Fruit fly (Drosophila melanogaster) whole organism, embryonic: ENCODE measurements around the gene CG6149.

Experiments
- Ada2b ChIP-seq: fragments of 200-800 bp; sonication (Bioruptor generic); IDR thresholded peaks from 2 replicates; pipeline ENCODE4 v1.3.6; 2022; ENCODE audit warnings: missing biosample characterization, missing genetic modification characterization
- CG10979 ChIP-seq: fragments of 200-800 bp; sonication (Bioruptor generic); optimal IDR thresholded peaks from 2 replicates; lab custom pipeline; 2018; ENCODE audit warnings: missing biosample characterization, mild to moderate bottlenecking, missing genetic modification characterization, moderate library complexity
- CG14860 ChIP-seq: fragments of 200-800 bp; sonication (Bioruptor generic); IDR thresholded peaks from 3 replicates; pipeline ENCODE4 v1.3.6; 2022; ENCODE audit warnings: missing biosample characterization, missing genetic modification characterization; ENCODE audit not compliant: partially characterized antibody
- CG2199 ChIP-seq: fragments of 200-800 bp; sonication (Bioruptor generic); IDR thresholded peaks from 3 replicates; pipeline ENCODE4 v1.3.6; 2022; ENCODE audit warnings: missing biosample characterization, missing genetic modification characterization
- CG2889 ChIP-seq: fragments of 200-800 bp; sonication (Bioruptor generic); IDR thresholded peaks from 3 replicates; pipeline ENCODE4 v1.3.6; 2022; ENCODE audit warnings: missing biosample characterization, missing genetic modification characterization
- CG30431 ChIP-seq: fragments of 200-800 bp; sonication (Bioruptor generic); optimal IDR thresholded peaks from 2 replicates; lab custom pipeline; 2017; ENCODE audit warnings: missing biosample characterization, missing genetic modification characterization
- CG32772 ChIP-seq: fragments of 200-800 bp; sonication (Bioruptor generic); IDR thresholded peaks from 2 replicates; pipeline ENCODE4 v1.3.6; 2022; ENCODE audit warnings: missing biosample characterization, missing genetic modification characterization
- CG3995 ChIP-seq: fragments of 200-800 bp; sonication (Bioruptor generic); optimal IDR thresholded peaks from 3 replicates; lab custom pipeline; 2016; ENCODE audit warnings: missing biosample characterization, missing genetic modification characterization
- CG4730 ChIP-seq: fragments of 200-800 bp; sonication (Bioruptor generic); IDR thresholded peaks from 2 replicates; pipeline ENCODE4 v1.3.6; 2022; ENCODE audit warnings: missing biosample characterization, missing genetic modification characterization
- CG4854 ChIP-seq: fragments of 200-800 bp; sonication (Bioruptor generic); optimal IDR thresholded peaks from 2 replicates; lab custom pipeline; 2016; ENCODE audit warnings: missing biosample characterization, missing genetic modification characterization, inconsistent platforms
- CG5953 ChIP-seq: fragments of 200-800 bp; sonication (Bioruptor generic); IDR thresholded peaks from 2 replicates; pipeline ENCODE4 v1.3.6; 2022; ENCODE audit warnings: missing biosample characterization, missing genetic modification characterization
- CG6654 ChIP-seq: fragments of 200-800 bp; sonication (Bioruptor generic); optimal IDR thresholded peaks from 2 replicates; lab custom pipeline; 2017; ENCODE audit warnings: missing biosample characterization, mild to moderate bottlenecking, missing genetic modification characterization
- CG7745 ChIP-seq: fragments of 200-800 bp; sonication (Bioruptor generic); optimal IDR thresholded peaks from 2 replicates; lab custom pipeline; 2018; ENCODE audit warnings: missing biosample characterization, mild to moderate bottlenecking, missing genetic modification characterization, moderate library complexity
- CG7786 ChIP-seq: fragments of 200-800 bp; sonication (Bioruptor generic); optimal IDR thresholded peaks from 2 replicates; lab custom pipeline; 2016; ENCODE audit warnings: missing biosample characterization, missing genetic modification characterization
- CG8089 ChIP-seq: fragments of 200-800 bp; sonication (Bioruptor generic); optimal IDR thresholded peaks from 3 replicates; lab custom pipeline; 2016; ENCODE audit warnings: missing biosample characterization, missing genetic modification characterization
- CG8290 ChIP-seq, 3 experiments: fragments of 200-800 bp; sonication (Bioruptor generic); optimal IDR thresholded peaks; 2 replicates each; lab custom pipeline; 2016 to 2019; ENCODE audit warnings: missing biosample characterization in 3 of 3, missing genetic modification characterization in 3 of 3, mild to moderate bottlenecking in 2 of 3, moderate library complexity in 1 of 3
- CG8388 ChIP-seq: fragments of 200-800 bp; sonication (Bioruptor generic); optimal IDR thresholded peaks from 2 replicates; lab custom pipeline; 2019; ENCODE audit warnings: missing biosample characterization, mild to moderate bottlenecking, missing genetic modification characterization, moderate library complexity
- D19A ChIP-seq: fragments of 200-800 bp; optimal IDR thresholded peaks from 3 replicates; lab custom pipeline; 2019; ENCODE audit warnings: missing biosample characterization, mild to moderate bottlenecking, missing genetic modification characterization, moderate library complexity
- Dfd ChIP-seq, 2 experiments: fragments of >200 bp; optimal IDR thresholded peaks; 2 replicates each; lab custom pipeline; 2017; ENCODE audit warnings: missing biosample characterization in 2 of 2, missing genetic modification characterization in 2 of 2
- Dip2 ChIP-seq: fragments of 200-800 bp; sonication (Bioruptor generic); IDR thresholded peaks from 2 replicates; pipeline ENCODE4 v1.3.6; 2022; ENCODE audit warnings: missing biosample characterization, missing genetic modification characterization
- Elba2 ChIP-seq: fragments of 200-800 bp; sonication (Bioruptor generic); optimal IDR thresholded peaks from 3 replicates; lab custom pipeline; 2016; ENCODE audit warnings: missing biosample characterization, missing genetic modification characterization
- Gug ChIP-seq: fragments of 200-800 bp; sonication (Bioruptor generic); IDR thresholded peaks from 4 replicates; pipeline ENCODE4 v1.3.6; 2022; ENCODE audit warnings: missing biosample characterization, missing genetic modification characterization
- H15 ChIP-seq: fragments of 200-800 bp; sonication (Bioruptor generic); IDR thresholded peaks from 3 replicates; pipeline ENCODE4 v1.3.6; 2022; ENCODE audit warnings: missing biosample characterization, missing genetic modification characterization
- Hey ChIP-seq: fragments of 200-800 bp; sonication (Bioruptor generic); optimal IDR thresholded peaks from 3 replicates; lab custom pipeline; 2018; ENCODE audit warnings: missing biosample characterization, mild to moderate bottlenecking, missing genetic modification characterization
- Hmx ChIP-seq: fragments of 200-800 bp; sonication (Bioruptor generic); optimal IDR thresholded peaks from 2 replicates; lab custom pipeline; 2016; ENCODE audit warnings: missing biosample characterization, missing genetic modification characterization
- MBD-R2 ChIP-seq: fragments of 200-800 bp; sonication (Bioruptor generic); IDR thresholded peaks from 2 replicates; pipeline ENCODE4 v1.3.6; 2022; ENCODE audit warnings: missing biosample characterization, missing genetic modification characterization
- Med ChIP-seq: fragments of 200-800 bp; sonication (Bioruptor generic); peaks from one replicate; lab custom pipeline; 2016; ENCODE audit warnings: missing biosample characterization, missing genetic modification characterization, mild to moderate bottlenecking, inconsistent platforms, moderate library complexity
- Myb ChIP-seq: fragments of 200-800 bp; sonication (Bioruptor generic); optimal IDR thresholded peaks from 2 replicates; lab custom pipeline; 2016; ENCODE audit warnings: missing biosample characterization, missing genetic modification characterization
- Ravus ChIP-seq: fragments of 200-800 bp; sonication (Bioruptor generic); IDR thresholded peaks from 2 replicates; pipeline ENCODE4 v1.3.6; 2022; ENCODE audit warnings: missing biosample characterization, missing genetic modification characterization
- Sox102F ChIP-seq: fragments of 200-800 bp; sonication (Bioruptor generic); optimal IDR thresholded peaks from 2 replicates; lab custom pipeline; 2018; ENCODE audit warnings: missing biosample characterization, mild to moderate bottlenecking, missing genetic modification characterization, moderate library complexity
- Xrp1 ChIP-seq: fragments of 200-800 bp; sonication (Bioruptor generic); IDR thresholded peaks from 2 replicates; pipeline ENCODE4 v1.3.6; 2022; ENCODE audit warnings: missing biosample characterization, missing genetic modification characterization
- ap ChIP-seq: fragments of 200-800 bp; sonication (Bioruptor generic); IDR thresholded peaks from 2 replicates; pipeline ENCODE4 v1.3.6; 2022; ENCODE audit warnings: missing biosample characterization, missing genetic modification characterization
- chm ChIP-seq: fragments of 200-800 bp; sonication (Bioruptor generic); IDR thresholded peaks from 2 replicates; pipeline ENCODE4 v1.3.6; 2022; ENCODE audit warnings: missing biosample characterization, missing genetic modification characterization
- ci ChIP-seq: fragments of 200-800 bp; sonication (Bioruptor generic); IDR thresholded peaks from 3 replicates; pipeline ENCODE4 v1.3.6; 2022; ENCODE audit warnings: missing biosample characterization, missing genetic modification characterization
- dm ChIP-seq: fragments of 200-800 bp; sonication (Bioruptor generic); optimal IDR thresholded peaks from 3 replicates; lab custom pipeline; 2016; ENCODE audit warnings: missing biosample characterization, missing genetic modification characterization
- dysf ChIP-seq: fragments of 200-800 bp; sonication (Bioruptor generic); IDR thresholded peaks from 3 replicates; pipeline ENCODE4 v1.3.6; 2022; ENCODE audit warnings: missing biosample characterization, missing genetic modification characterization
- kay ChIP-seq: fragments of 200-800 bp; sonication (Bioruptor generic); optimal IDR thresholded peaks from 2 replicates; lab custom pipeline; 2016; ENCODE audit warnings: missing biosample characterization, missing genetic modification characterization
- kni ChIP-seq: fragments of 200-800 bp; sonication (Bioruptor generic); optimal IDR thresholded peaks from 3 replicates; lab custom pipeline; 2017; ENCODE audit warnings: mild to moderate bottlenecking, missing biosample characterization, missing genetic modification reagents, missing genetic modification characterization
- lab ChIP-seq: fragments of 200-800 bp; sonication (Bioruptor generic); optimal IDR thresholded peaks from 3 replicates; lab custom pipeline; 2017; ENCODE audit warnings: missing biosample characterization, missing genetic modification characterization, mild to moderate bottlenecking, moderate library complexity, missing genetic modification reagents
- lov ChIP-seq, 2 experiments: fragments of 200-800 bp in 1 of 2; fragments of >200 bp in 1 of 2; sonication (Bioruptor generic) in 1 of 2; IDR thresholded peaks in 1 of 2; optimal IDR thresholded peaks in 1 of 2; 2 replicates in 1 of 2; 3 replicates in 1 of 2; pipeline versions ENCODE4 v1.3.6 to Lab custom; 2017 to 2022; ENCODE audit warnings: missing biosample characterization in 1 of 2, missing genetic modification characterization in 1 of 2
- nom ChIP-seq: fragments of 200-800 bp; sonication (Bioruptor generic); optimal IDR thresholded peaks from 2 replicates; lab custom pipeline; 2017; ENCODE audit warnings: missing biosample characterization, missing genetic modification characterization, mild to moderate bottlenecking, moderate library complexity, missing genetic modification reagents
- otp ChIP-seq: fragments of 200-800 bp; sonication (Bioruptor generic); IDR thresholded peaks from 3 replicates; pipeline ENCODE4, ENCODE4 v1.3.6; 2022; ENCODE audit warnings: missing biosample characterization, missing genetic modification characterization
- phol ChIP-seq: fragments of 200-800 bp; sonication (Bioruptor generic); optimal IDR thresholded peaks from 3 replicates; lab custom pipeline; 2018; ENCODE audit warnings: missing biosample characterization, mild to moderate bottlenecking, missing genetic modification characterization, moderate library complexity
- sens ChIP-seq: fragments of 200-800 bp; sonication (Bioruptor generic); peaks from one replicate; lab custom pipeline; 2016; ENCODE audit warnings: missing biosample characterization, missing genetic modification characterization
- ssp ChIP-seq: fragments of 200-800 bp; sonication (Bioruptor generic); IDR thresholded peaks from 2 replicates; pipeline ENCODE4 v1.3.6; 2022; ENCODE audit warnings: missing biosample characterization, missing genetic modification characterization
- twi ChIP-seq: fragments of 200-800 bp; optimal IDR thresholded peaks from 2 replicates; lab custom pipeline; 2019; ENCODE audit warnings: missing biosample characterization, mild to moderate bottlenecking, missing genetic modification characterization, moderate library complexity
- zfh1 ChIP-seq: fragments of 200-800 bp; sonication (Bioruptor generic); IDR thresholded peaks from 3 replicates; pipeline ENCODE4 v1.3.6; 2022; ENCODE audit warnings: missing biosample characterization, missing genetic modification characterization

CG6149 gene

dm6 chr3L:11433151-11433550 is 2.1 kb downstream of the CG6149 start (continued):
- TF ChIP-seq CG4730 (GFP tag; lab: Robert Waterston, UW) (no peak), CG4854 (no peak), CG10979 (tag; lab: Kevin White, UChicago) (peak; percentile 13), Gug (GFP tag; lab: Robert Waterston, UW) (no peak), lab (GFP tag; lab: Kevin White, UChicago) (no peak), CG8089 (GFP tag; lab: Kevin White, UChicago) (no peak), CG8388 (GFP tag; lab: Kevin White, UChicago) (no peak), MBD-R2 (GFP tag; lab: Robert Waterston, UW) (no peak), CG3995 (GFP tag; lab: Kevin White, UChicago) (no peak), CG32772 (GFP tag; lab: Robert Waterston, UW) (0 out of 2 replicates have a peak, but pooled peaks have one; percentile 10), Xrp1 (GFP tag; lab: Robert Waterston, UW) (peak; percentile 70), dysf (GFP tag; lab: Robert Waterston, UW) (no peak; the same call in 2 of the 3 replicates), Dfd (GFP tag; optimal IDR thresholded peaks at IDR 0.05; lab: Kevin White, UChicago) (no peak), CG14860 (GFP tag; lab: Robert Waterston, UW) (no peak), Sox102F (GFP tag; lab: Kevin White, UChicago) (no peak), sens (GFP tag; lab: Kevin White, UChicago) (peak; percentile 70), Elba2 (GFP tag; lab: Kevin White, UChicago) (no peak), Ravus (GFP tag; lab: Robert Waterston, UW) (no peak), ap (no peak), CG30431 (GFP tag; lab: Kevin White, UChicago) (no peak), phol (tag; lab: Kevin White, UChicago) (peak; percentile 23), otp (0 out of 3 replicates have a peak, but pooled peaks have one; percentile 25), Myb (GFP tag; lab: Kevin White, UChicago) (no peak)

- TF ChIP-seq sens (GFP tag; lab: Kevin White, UChicago) (peak; percentile 60), twi (tag; lab: Kevin White, UChicago) (peak; percentile 88), Hey (tag; lab: Kevin White, UChicago) (peak; percentile 70), Dip2 (GFP tag; lab: Robert Waterston, UW) (no peak), CG7786 (GFP tag; lab: Kevin White, UChicago) (no peak), ci (GFP tag; lab: Robert Waterston, UW) (0 out of 3 replicates have a peak, but pooled peaks have one; percentile 19), kni (GFP tag; lab: Kevin White, UChicago) (peak; percentile 26)
Measured at dm6 chr3L:11432472-11432871, 2.8 kb downstream of the CG6149 start.

- TF ChIP-seq dysf (GFP tag; lab: Robert Waterston, UW) (no peak), CG6654 (no peak), CG2199 (peak; percentile 66; the same call in 1 of the 3 replicates), dm (GFP tag; lab: Kevin White, UChicago) (no peak), ci (GFP tag; lab: Robert Waterston, UW) (peak; percentile 20; the same call in 1 of the 3 replicates), Sox102F (GFP tag; lab: Kevin White, UChicago) (no peak), CG5953 (GFP tag; lab: Robert Waterston, UW) (0 out of 2 replicates have a peak, but pooled peaks have one; percentile 14), H15 (no peak), CG8290 (GFP tag; optimal IDR thresholded peaks at IDR 0.05; lab: Kevin White, UChicago) (no peak), CG8290 (tag; optimal IDR thresholded peaks at IDR 0.05; lab: Kevin White, UChicago) (peak in 1 of 2 experiments; percentile 26), chm (0 out of 2 replicates have a peak, but pooled peaks have one; percentile 20), lov (optimal IDR thresholded peaks at IDR 0.05; lab: Kevin White, UChicago) (no peak), lov (GFP tag; IDR thresholded peaks at IDR 0.05; lab: Robert Waterston, UW) (0 out of 3 replicates have a peak, but pooled peaks have one; percentile 52), nom (GFP tag; lab: Kevin White, UChicago) (peak; percentile 7), CG2889 (GFP tag; lab: Robert Waterston, UW) (no peak), zfh1 (0 out of 3 replicates have a peak, but pooled peaks have one; percentile 13), D19A (tag; lab: Kevin White, UChicago) (peak; percentile 26), ssp (GFP tag; lab: Robert Waterston, UW) (no peak), Hmx (GFP tag; lab: Kevin White, UChicago) (no peak), Med (GFP tag; lab: Kevin White, UChicago) (peak; percentile 51), Ada2b (GFP tag; lab: Robert Waterston, UW) (peak; percentile 19; the same call in 1 of the 2 replicates), kay (GFP tag; lab: Kevin White, UChicago) (peak; percentile 5), CG7745 (tag; lab: Kevin White, UChicago) (no peak)
Measured at dm6 chr3L:11431926-11432323, 3.4 kb downstream of the CG6149 start.
